Fruit fly (Drosophila melanogaster) whole organism, embryonic: Measurements from ENCODE around the gene Bcat.
A peak's percentile ranks its signal among the peaks of the same experiment; 100 is the strongest.

Source experiments
- Ada2b ChIP-seq: fragments of 200-800 bp; sonication (Bioruptor generic); IDR thresholded peaks from 2 replicates; pipeline ENCODE4 v1.3.6; 2022; ENCODE audit warnings: missing biosample characterization, missing genetic modification characterization
- B-H1 ChIP-seq: fragments of 200-800 bp; sonication (Bioruptor generic); IDR thresholded peaks from 3 replicates; pipeline ENCODE4 v1.3.6; 2022; ENCODE audit warnings: missing biosample characterization, missing genetic modification characterization
- CG11560 ChIP-seq: fragments of 200-800 bp; sonication (Bioruptor generic); IDR thresholded peaks from 3 replicates; pipeline ENCODE4 v1.3.6; 2022; ENCODE audit warnings: missing biosample characterization, missing genetic modification characterization
- CG12155 ChIP-seq: fragments of 200-800 bp; sonication (Bioruptor generic); optimal IDR thresholded peaks from 3 replicates; lab custom pipeline; 2016; ENCODE audit warnings: missing biosample characterization, missing genetic modification characterization
- CG15479 ChIP-seq: fragments of 200-800 bp; sonication (Bioruptor generic); optimal IDR thresholded peaks from 3 replicates; lab custom pipeline; 2019; ENCODE audit warnings: missing biosample characterization, mild to moderate bottlenecking, missing genetic modification characterization, moderate library complexity
- CG1603 ChIP-seq: fragments of 200-800 bp; sonication (Bioruptor generic); optimal IDR thresholded peaks from 2 replicates; lab custom pipeline; 2019; ENCODE audit warnings: missing biosample characterization, mild to moderate bottlenecking, missing genetic modification characterization, moderate library complexity
- CG16813 ChIP-seq: fragments of 200-800 bp; sonication (Bioruptor generic); IDR thresholded peaks from 3 replicates; pipeline ENCODE4 v1.3.6; 2022; ENCODE audit warnings: missing biosample characterization, missing genetic modification characterization; ENCODE audit not compliant: partially characterized antibody
- CG2199 ChIP-seq: fragments of 200-800 bp; sonication (Bioruptor generic); IDR thresholded peaks from 3 replicates; pipeline ENCODE4 v1.3.6; 2022; ENCODE audit warnings: missing biosample characterization, missing genetic modification characterization
- CG32532 ChIP-seq: fragments of 200-800 bp; sonication (Bioruptor generic); IDR thresholded peaks from 2 replicates; pipeline ENCODE4 v1.3.6; 2022; ENCODE audit warnings: missing biosample characterization, missing genetic modification characterization
- CG32767 ChIP-seq: fragments of 200-800 bp; sonication (Bioruptor generic); IDR thresholded peaks from 2 replicates; pipeline ENCODE4 v1.3.6; 2022; ENCODE audit warnings: missing biosample characterization, missing genetic modification characterization
- CG34224 ChIP-seq: fragments of 200-800 bp; sonication (Bioruptor generic); IDR thresholded peaks from 3 replicates; pipeline ENCODE4 v1.3.6; 2022; ENCODE audit warnings: missing biosample characterization, missing genetic modification characterization; ENCODE audit not compliant: partially characterized antibody
- CG4820 ChIP-seq: fragments of 200-800 bp; sonication (Bioruptor generic); optimal IDR thresholded peaks from 3 replicates; lab custom pipeline; 2016; ENCODE audit warnings: missing biosample characterization, missing genetic modification characterization
- CG6272 ChIP-seq: fragments of 200-800 bp; sonication (Bioruptor generic); IDR thresholded peaks from 2 replicates; pipeline ENCODE4 v1.3.6; 2022; ENCODE audit warnings: missing biosample characterization, missing genetic modification characterization
- CG6689 ChIP-seq: fragments of 200-800 bp; sonication (Bioruptor generic); IDR thresholded peaks from 2 replicates; pipeline ENCODE4 v1.3.6; 2022; ENCODE audit warnings: missing biosample characterization, missing genetic modification characterization
- CG7372 ChIP-seq: fragments of 200-800 bp; sonication (Bioruptor generic); IDR thresholded peaks from 2 replicates; pipeline ENCODE4 v1.3.6; 2022; ENCODE audit warnings: missing biosample characterization, missing genetic modification characterization
- CG8290 ChIP-seq, 3 experiments: fragments of 200-800 bp; sonication (Bioruptor generic); optimal IDR thresholded peaks; 2 replicates each; lab custom pipeline; 2016 to 2019; ENCODE audit warnings: missing biosample characterization in 3 of 3, missing genetic modification characterization in 3 of 3, mild to moderate bottlenecking in 2 of 3, moderate library complexity in 1 of 3
- CG8388 ChIP-seq: fragments of 200-800 bp; sonication (Bioruptor generic); optimal IDR thresholded peaks from 2 replicates; lab custom pipeline; 2019; ENCODE audit warnings: missing biosample characterization, mild to moderate bottlenecking, missing genetic modification characterization, moderate library complexity
- CG8924 ChIP-seq: fragments of 200-800 bp; optimal IDR thresholded peaks from 3 replicates; lab custom pipeline; 2019; ENCODE audit warnings: missing biosample characterization, mild to moderate bottlenecking, missing genetic modification characterization, moderate library complexity
- Dref ChIP-seq: fragments of 200-800 bp; sonication (Bioruptor generic); IDR thresholded peaks from 2 replicates; pipeline ENCODE4 v1.3.6; 2022; ENCODE audit warnings: missing biosample characterization, missing genetic modification characterization
- Drgx ChIP-seq: fragments of 200-800 bp; sonication (Bioruptor generic); IDR thresholded peaks from 2 replicates; pipeline ENCODE4 v1.3.6; 2022; ENCODE audit warnings: missing biosample characterization, missing genetic modification characterization
- Hey ChIP-seq: fragments of 200-800 bp; sonication (Bioruptor generic); optimal IDR thresholded peaks from 3 replicates; lab custom pipeline; 2018; ENCODE audit warnings: missing biosample characterization, mild to moderate bottlenecking, missing genetic modification characterization
- Jarid2 ChIP-seq: fragments of 200-800 bp; sonication (Bioruptor generic); optimal IDR thresholded peaks from 3 replicates; lab custom pipeline; 2017; ENCODE audit warnings: mild to moderate bottlenecking, missing biosample characterization, missing genetic modification reagents, missing genetic modification characterization
- Med ChIP-seq: fragments of 200-800 bp; sonication (Bioruptor generic); peaks from one replicate; lab custom pipeline; 2016; ENCODE audit warnings: missing biosample characterization, missing genetic modification characterization, mild to moderate bottlenecking, inconsistent platforms, moderate library complexity
- NC2α ChIP-seq: fragments of 200-800 bp; sonication (Bioruptor generic); optimal IDR thresholded peaks from 2 replicates; lab custom pipeline; 2016; ENCODE audit warnings: missing biosample characterization, missing genetic modification characterization
- Neu2 ChIP-seq: fragments of 200-800 bp; sonication (Bioruptor generic); optimal IDR thresholded peaks from 3 replicates; lab custom pipeline; 2016; ENCODE audit warnings: missing biosample characterization, missing genetic modification characterization, borderline replicate concordance
- Ravus ChIP-seq: fragments of 200-800 bp; sonication (Bioruptor generic); IDR thresholded peaks from 2 replicates; pipeline ENCODE4 v1.3.6; 2022; ENCODE audit warnings: missing biosample characterization, missing genetic modification characterization
- Rfx ChIP-seq: fragments of 200-800 bp; sonication (Bioruptor generic); IDR thresholded peaks from 2 replicates; pipeline ENCODE4 v1.3.6; 2022; ENCODE audit warnings: missing biosample characterization, missing genetic modification characterization
- Six4 ChIP-seq: fragments of 200-800 bp; sonication (Bioruptor generic); optimal IDR thresholded peaks from 2 replicates; lab custom pipeline; 2016; ENCODE audit warnings: missing biosample characterization, missing genetic modification characterization
- amos ChIP-seq: fragments of 200-800 bp; sonication (Bioruptor generic); IDR thresholded peaks from 2 replicates; pipeline ENCODE4 v1.3.6; 2022; ENCODE audit warnings: missing biosample characterization, missing genetic modification characterization; ENCODE audit not compliant: partially characterized antibody
- cato ChIP-seq: fragments of 200-800 bp; sonication (Bioruptor generic); optimal IDR thresholded peaks from 2 replicates; lab custom pipeline; 2016; ENCODE audit warnings: missing biosample characterization, missing genetic modification characterization, borderline replicate concordance
- crc ChIP-seq: fragments of 200-800 bp; sonication (Bioruptor generic); optimal IDR thresholded peaks from 2 replicates; lab custom pipeline; 2016; ENCODE audit warnings: missing biosample characterization, missing genetic modification characterization
- ems ChIP-seq: fragments of 200-800 bp; sonication (Bioruptor generic); optimal IDR thresholded peaks from 3 replicates; lab custom pipeline; 2016; ENCODE audit warnings: missing biosample characterization, missing genetic modification characterization
- gro ChIP-seq: fragments of 200-800 bp; sonication (Bioruptor generic); optimal IDR thresholded peaks from 2 replicates; lab custom pipeline; 2016; ENCODE audit warnings: missing biosample characterization, missing genetic modification characterization
- h ChIP-seq: fragments of >200 bp; optimal IDR thresholded peaks from 2 replicates; lab custom pipeline; 2017
- hkb ChIP-seq, 2 experiments: fragments of 200-800 bp in 1 of 2; fragments of >200 bp in 1 of 2; sonication (Bioruptor generic) in 1 of 2; IDR thresholded peaks in 1 of 2; optimal IDR thresholded peaks in 1 of 2; 2 replicates each; pipeline versions ENCODE4 v1.3.6 to Lab custom; 2017 to 2022; ENCODE audit warnings: missing biosample characterization in 1 of 2, missing genetic modification characterization in 1 of 2
- insv ChIP-seq, 2 experiments: fragments of 200-800 bp; sonication (Bioruptor generic); optimal IDR thresholded peaks; 3 replicates each; lab custom pipeline; 2016 to 2018; ENCODE audit warnings: missing biosample characterization in 2 of 2, missing genetic modification characterization in 2 of 2
- inv ChIP-seq: fragments of 200-800 bp; sonication (Bioruptor generic); IDR thresholded peaks from 2 replicates; pipeline ENCODE4 v1.3.6; 2022; ENCODE audit warnings: missing biosample characterization, missing genetic modification characterization; ENCODE audit not compliant: partially characterized antibody
- jigr1 ChIP-seq: fragments of 200-800 bp; sonication (Bioruptor generic); IDR thresholded peaks from 3 replicates; pipeline ENCODE4 v1.3.6; 2022; ENCODE audit warnings: missing biosample characterization, missing genetic modification characterization
- lmd ChIP-seq: fragments of 200-800 bp; sonication (Bioruptor generic); IDR thresholded peaks from 2 replicates; pipeline ENCODE4 v1.3.6; 2022; ENCODE audit warnings: missing biosample characterization, missing genetic modification characterization
- nerfin-1 ChIP-seq: fragments of 200-800 bp; sonication (Bioruptor generic); optimal IDR thresholded peaks from 3 replicates; lab custom pipeline; 2019; ENCODE audit warnings: missing biosample characterization, mild to moderate bottlenecking, missing genetic modification characterization, moderate library complexity
- org-1 ChIP-seq: fragments of 200-800 bp; sonication (Bioruptor generic); optimal IDR thresholded peaks from 2 replicates; lab custom pipeline; 2017; ENCODE audit warnings: missing biosample characterization, missing genetic modification characterization
- pros ChIP-seq: fragments of 200-800 bp; sonication (Bioruptor generic); optimal IDR thresholded peaks from 3 replicates; lab custom pipeline; 2019; ENCODE audit warnings: missing biosample characterization, mild to moderate bottlenecking, missing genetic modification characterization, moderate library complexity
- scrt ChIP-seq: fragments of 200-800 bp; sonication (Bioruptor generic); optimal IDR thresholded peaks from 2 replicates; lab custom pipeline; 2018; ENCODE audit warnings: missing biosample characterization, mild to moderate bottlenecking, missing genetic modification characterization, moderate library complexity
- sens-2 ChIP-seq: fragments of 200-800 bp; sonication (Bioruptor generic); IDR thresholded peaks from 2 replicates; pipeline ENCODE4 v1.3.6; 2022; ENCODE audit warnings: missing biosample characterization, missing genetic modification characterization
- sqz ChIP-seq: fragments of 200-800 bp; sonication (Bioruptor generic); optimal IDR thresholded peaks from 3 replicates; lab custom pipeline; 2018; ENCODE audit warnings: missing biosample characterization, mild to moderate bottlenecking, missing genetic modification characterization
- sr ChIP-seq: fragments of 200-800 bp; sonication (Bioruptor generic); IDR thresholded peaks from 3 replicates; pipeline ENCODE4 v1.3.6; 2022; ENCODE audit warnings: missing biosample characterization, missing genetic modification characterization
- stc ChIP-seq: fragments of 200-800 bp; sonication (Bioruptor generic); IDR thresholded peaks from 2 replicates; pipeline ENCODE4 v1.3.6; 2022; ENCODE audit warnings: missing biosample characterization, missing genetic modification characterization
- tap ChIP-seq: fragments of 200-800 bp; optimal IDR thresholded peaks from 3 replicates; lab custom pipeline; 2019; ENCODE audit warnings: missing biosample characterization, mild to moderate bottlenecking, missing genetic modification characterization, moderate library complexity
- tx ChIP-seq: fragments of 200-800 bp; sonication (Bioruptor generic); optimal IDR thresholded peaks from 2 replicates; lab custom pipeline; 2016; ENCODE audit warnings: missing biosample characterization, missing genetic modification characterization
- unpg ChIP-seq: fragments of 200-800 bp; sonication (Bioruptor generic); optimal IDR thresholded peaks from 3 replicates; lab custom pipeline; 2018; ENCODE audit warnings: missing biosample characterization, mild to moderate bottlenecking, missing genetic modification characterization, moderate library complexity
- zen2 ChIP-seq: fragments of 200-800 bp; sonication (Bioruptor generic); IDR thresholded peaks from 3 replicates; pipeline ENCODE4 v1.3.6; 2022; ENCODE audit warnings: missing biosample characterization, missing genetic modification characterization; ENCODE audit not compliant: partially characterized antibody

Gene Bcat

dm6 chrX:13376520-13376919 is 20.2 kb upstream of the Bcat start (continued):
- TF ChIP-seq unpg (GFP tag; lab: Kevin White, UChicago) (peak; percentile 2), stc (GFP tag; lab: Robert Waterston, UW) (peak; percentile 54), CG8924 (tag; lab: Kevin White, UChicago) (peak; percentile 20), CG32532 (GFP tag; lab: Robert Waterston, UW) (no peak; the same call in 1 of the 2 replicates), CG16813 (GFP tag; lab: Robert Waterston, UW) (no peak), Med (GFP tag; lab: Kevin White, UChicago) (peak; percentile 86), CG8388 (GFP tag; lab: Kevin White, UChicago) (peak; percentile 12), Six4 (GFP tag; lab: Kevin White, UChicago) (no peak), CG15479 (GFP tag; lab: Kevin White, UChicago) (no peak), CG8290 (GFP tag; optimal IDR thresholded peaks at IDR 0.05; lab: Kevin White, UChicago) (no peak), CG8290 (tag; optimal IDR thresholded peaks at IDR 0.05; lab: Kevin White, UChicago) (peak in 1 of 2 experiments; percentile 43), CG6689 (0 out of 2 replicates have a peak, but pooled peaks have one; percentile 10), gro (GFP tag; lab: Kevin White, UChicago) (no peak), CG11560 (tag; lab: Robert Waterston, UW) (no peak), jigr1 (GFP tag; lab: Robert Waterston, UW) (no peak), cato (no peak), CG34224 (GFP tag; lab: Robert Waterston, UW) (no peak), insv (GFP tag; optimal IDR thresholded peaks at IDR 0.05; lab: Kevin White, UChicago) (no peak), zen2 (GFP tag; lab: Robert Waterston, UW) (no peak), Ada2b (GFP tag; lab: Robert Waterston, UW) (no peak), CG4820 (GFP tag; lab: Kevin White, UChicago) (no peak), lmd (GFP tag; lab: Robert Waterston, UW) (peak; percentile 24; the same call in 1 of the 2 replicates), Dref (GFP tag; lab: Robert Waterston, UW) (no peak), inv (GFP tag; lab: Robert Waterston, UW) (no peak), sr (GFP tag; lab: Robert Waterston, UW) (no peak), CG2199 (GFP tag; lab: Robert Waterston, UW) (no peak), Hey (tag; lab: Kevin White, UChicago) (no peak), CG12155 (GFP tag; lab: Kevin White, UChicago) (peak; percentile 8), amos (GFP tag; lab: Robert Waterston, UW) (no peak), CG6272 (no peak), tx (GFP tag; lab: Kevin White, UChicago) (no peak), Jarid2 (GFP tag; lab: Kevin White, UChicago) (no peak), pros (GFP tag; lab: Kevin White, UChicago) (no peak), nerfin-1 (tag; lab: Kevin White, UChicago) (no peak), NC2α (no peak), Ravus (GFP tag; lab: Robert Waterston, UW) (no peak), CG7372 (GFP tag; lab: Robert Waterston, UW) (no peak), h (no peak), Neu2 (no peak), sqz (GFP tag; lab: Kevin White, UChicago) (no peak), CG1603 (tag; lab: Kevin White, UChicago) (peak; percentile 3), B-H1 (GFP tag; lab: Robert Waterston, UW) (no peak), scrt (GFP tag; lab: Kevin White, UChicago) (no peak), org-1 (no peak), crc (GFP tag; lab: Kevin White, UChicago) (no peak), sens-2 (no peak), Rfx (peak; percentile 39; the same call in 1 of the 2 replicates), Drgx (peak; percentile 55), hkb (optimal IDR thresholded peaks at IDR 0.05; lab: Kevin White, UChicago) (no peak), hkb (GFP tag; IDR thresholded peaks at IDR 0.05; lab: Robert Waterston, UW) (peak; percentile 25; the same call in 1 of the 2 replicates), ems (no peak), tap (tag; lab: Kevin White, UChicago) (no peak), CG32767 (GFP tag; lab: Robert Waterston, UW) (no peak)
